Worm (Caenorhabditis elegans) whole organism, L2 larva: Measurements from ENCODE around the gene Y55F3BR.11.

ENCODE experiments used
- egl-27 ChIP-seq: sonication (generic microtip); optimal IDR thresholded peaks from 3 replicates; lab custom pipeline; 2017; ENCODE audit warnings: missing biosample characterization, missing genetic modification reagents, missing genetic modification characterization
- lin-39 ChIP-seq: fragments of 150-350 bp; optimal IDR thresholded peaks from 2 replicates; lab custom pipeline; 2014; ENCODE audit warnings: missing biosample characterization, missing genetic modification reagents, missing genetic modification characterization
- nhr-77 ChIP-seq: fragments of 150-350 bp; optimal IDR thresholded peaks from 2 replicates; lab custom pipeline; 2014; ENCODE audit warnings: missing biosample characterization, missing genetic modification characterization

DNA sequence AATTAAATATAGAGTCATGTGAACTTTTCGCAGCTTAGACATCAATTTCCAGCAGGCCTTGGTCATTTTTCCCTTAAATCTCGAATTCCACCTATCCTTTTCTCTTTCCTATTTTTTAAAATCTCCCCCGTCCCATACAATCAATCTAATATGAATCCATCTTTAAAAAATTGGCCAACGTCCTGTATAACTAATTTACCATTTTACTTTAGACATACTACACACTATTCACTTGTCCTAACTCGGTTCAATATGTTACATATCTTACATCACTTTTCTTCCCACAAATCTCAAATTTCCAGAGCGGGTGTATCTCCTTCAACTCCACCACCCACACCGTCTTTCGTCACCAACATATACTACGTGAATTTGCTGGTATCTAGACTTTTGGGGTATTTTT lies 9.8 kb upstream of the Y55F3BR.11 start, which contains the start of gene lgc-33:
- no peak for TF ChIP-seq lin-39
- no peak for TF ChIP-seq nhr-77 (tag; lab: Kevin White, UChicago)
- no peak for TF ChIP-seq egl-27 (tag; lab: Kevin White, UChicago)
